Worm (Caenorhabditis elegans) whole organism, L4 larva: ENCODE measurements around the gene Y38F2AR.10.
A peak's percentile ranks its signal among the peaks of the same experiment; 100 is the strongest.

Experiments used
- F26F4.8 ChIP-seq: fragments of 200-800 bp; sonication (Bioruptor generic); conservative IDR thresholded peaks from 2 replicates; pipeline ENCODE4 v1.3.6; 2022; ENCODE audit warnings: missing genetic modification characterization, missing compliant biosample characterization
- F37D6.2 ChIP-seq: sonication (generic microtip); optimal IDR thresholded peaks from 2 replicates; lab custom pipeline; 2016; ENCODE audit warnings: mild to moderate bottlenecking, missing genetic modification characterization, missing compliant biosample characterization
- F49E8.2 ChIP-seq: sonication (generic microtip); optimal IDR thresholded peaks from 2 replicates; lab custom pipeline; 2016; ENCODE audit warnings: missing compliant biosample characterization, mild to moderate bottlenecking, missing genetic modification characterization, borderline replicate concordance
- T26A8.4 ChIP-seq: fragments of 200-800 bp; sonication (Bioruptor generic); IDR thresholded peaks from 2 replicates; pipeline ENCODE4 v1.3.6; 2022; ENCODE audit warnings: missing genetic modification characterization, missing compliant biosample characterization
- ZK337.2 ChIP-seq: fragments of 200-800 bp; sonication (Bioruptor generic); IDR thresholded peaks from 2 replicates; pipeline ENCODE4 v1.3.6; 2022; ENCODE audit warnings: missing genetic modification reagents, missing genetic modification characterization, missing compliant biosample characterization
- aha-1 ChIP-seq: fragments of 150-350 bp; peaks from one replicate; lab custom pipeline; 2014; ENCODE audit warnings: missing biosample characterization, missing genetic modification characterization
- aly-2 ChIP-seq: sonication (generic microtip); optimal IDR thresholded peaks from 2 replicates; lab custom pipeline; 2018; ENCODE audit warnings: missing biosample characterization, missing genetic modification characterization
- arid-1 ChIP-seq: fragments of 200-800 bp; sonication (Bioruptor generic); conservative IDR thresholded peaks from 2 replicates; pipeline ENCODE4 v1.3.6; 2022; ENCODE audit warnings: missing genetic modification reagents, missing genetic modification characterization, missing compliant biosample characterization
- ceh-28 ChIP-seq: fragments of 150-350 bp; optimal IDR thresholded peaks from 2 replicates; lab custom pipeline; 2014; ENCODE audit warnings: missing biosample characterization, missing genetic modification reagents, missing genetic modification characterization
- ceh-82 ChIP-seq: sonication (generic microtip); optimal IDR thresholded peaks from 2 replicates; lab custom pipeline; 2017; ENCODE audit warnings: missing biosample characterization, missing genetic modification characterization
- ces-1 ChIP-seq: fragments of 150-350 bp; sonication (generic microtip); optimal IDR thresholded peaks from 4 replicates; lab custom pipeline; 2014; ENCODE audit warnings: missing biosample characterization, missing genetic modification reagents, missing genetic modification characterization
- daf-16 ChIP-seq, 3 experiments: sonication (generic microtip); optimal IDR thresholded peaks; 2 replicates each; lab custom pipeline; 2016 to 2017; ENCODE audit warnings: missing genetic modification characterization in 3 of 3, missing genetic modification reagents in 3 of 3, mild to moderate bottlenecking in 2 of 3, missing compliant biosample characterization in 2 of 3, missing biosample characterization in 1 of 3, moderate library complexity in 1 of 3
- daf-8 ChIP-seq: fragments of 200-800 bp; sonication (Bioruptor generic); IDR thresholded peaks from 2 replicates; pipeline ENCODE4 v1.3.6; 2022; ENCODE audit warnings: missing genetic modification characterization, missing compliant biosample characterization
- dmd-6 ChIP-seq: fragments of 200-800 bp; sonication (Bioruptor generic); IDR thresholded peaks from 2 replicates; pipeline ENCODE4 v1.3.6; 2022; ENCODE audit warnings: missing genetic modification reagents, missing genetic modification characterization, missing compliant biosample characterization
- dve-1 ChIP-seq: sonication (generic microtip); optimal IDR thresholded peaks from 2 replicates; lab custom pipeline; 2017; ENCODE audit warnings: antibody characterized with exemption, mild to moderate bottlenecking, missing genetic modification characterization, missing compliant biosample characterization; ENCODE audit not compliant: insufficient read depth
- fkh-10 ChIP-seq: fragments of 150-350 bp; optimal IDR thresholded peaks from 2 replicates; lab custom pipeline; 2014; ENCODE audit warnings: missing biosample characterization, missing genetic modification reagents, missing genetic modification characterization
- hif-1 ChIP-seq, 2 experiments: sonication (generic microtip); optimal IDR thresholded peaks; 2 replicates each; lab custom pipeline; 2016 to 2017; ENCODE audit warnings: missing compliant biosample characterization in 2 of 2, missing genetic modification characterization in 2 of 2, missing genetic modification reagents in 2 of 2, missing genotype in 2 of 2, mild to moderate bottlenecking in 1 of 2
- hlh-11 ChIP-seq: fragments of 200-800 bp; sonication (Bioruptor generic); optimal IDR thresholded peaks from 2 replicates; lab custom pipeline; 2018; ENCODE audit warnings: mild to moderate bottlenecking, missing genetic modification characterization, missing compliant biosample characterization
- hlh-30 ChIP-seq: sonication (generic microtip); optimal IDR thresholded peaks from 2 replicates; lab custom pipeline; 2017; ENCODE audit warnings: antibody characterized with exemption, mild to moderate bottlenecking, missing genetic modification characterization, missing compliant biosample characterization; ENCODE audit not compliant: insufficient read depth
- hmg-1.1 ChIP-seq: fragments of 200-800 bp; sonication (Bioruptor generic); IDR thresholded peaks from 2 replicates; pipeline ENCODE4 v1.3.6; 2022; ENCODE audit warnings: missing genetic modification reagents, missing genetic modification characterization, missing compliant biosample characterization
- lin-1 ChIP-seq: fragments of 200-800 bp; sonication (Bioruptor generic); IDR thresholded peaks from 2 replicates; pipeline ENCODE4 v1.3.6; 2022; ENCODE audit warnings: missing genetic modification reagents, missing genetic modification characterization, missing compliant biosample characterization
- lsy-2 ChIP-seq, 2 experiments: fragments of 150-350 bp in 1 of 2; sonication (generic microtip) in 1 of 2; optimal IDR thresholded peaks; 2 replicates each; lab custom pipeline; 2014 to 2017; ENCODE audit warnings: missing biosample characterization in 2 of 2, missing genetic modification characterization in 2 of 2
- madf-9 ChIP-seq: fragments of 200-800 bp; sonication (Bioruptor generic); conservative IDR thresholded peaks from 2 replicates; pipeline ENCODE4 v1.3.6; 2022; ENCODE audit warnings: missing genetic modification reagents, missing genetic modification characterization, missing compliant biosample characterization
- mdl-1 ChIP-seq, 2 experiments: fragments of 150-350 bp in 1 of 2; sonication (generic microtip) in 1 of 2; optimal IDR thresholded peaks; 2 replicates each; lab custom pipeline; 2014 to 2017; ENCODE audit warnings: missing biosample characterization in 2 of 2, missing genetic modification characterization in 2 of 2
- mxl-3 ChIP-seq: fragments of 200-800 bp; sonication (Bioruptor generic); optimal IDR thresholded peaks from 2 replicates; lab custom pipeline; 2018; ENCODE audit warnings: mild to moderate bottlenecking, missing genetic modification characterization, missing compliant biosample characterization
- nhr-10 ChIP-seq: fragments of 150-350 bp; optimal IDR thresholded peaks from 2 replicates; lab custom pipeline; 2014; ENCODE audit warnings: missing biosample characterization, missing genetic modification characterization
- nhr-102 ChIP-seq: sonication (generic microtip); optimal IDR thresholded peaks from 2 replicates; lab custom pipeline; 2016; ENCODE audit warnings: mild to moderate bottlenecking, missing genetic modification characterization, moderate library complexity, missing compliant biosample characterization
- nhr-28 ChIP-seq: fragments of 150-350 bp; optimal IDR thresholded peaks from 2 replicates; lab custom pipeline; 2014; ENCODE audit warnings: missing biosample characterization, missing genetic modification characterization
- nhr-42 ChIP-seq: fragments of 200-800 bp; sonication (Bioruptor generic); IDR thresholded peaks from 2 replicates; pipeline ENCODE4 v1.3.6; 2022; ENCODE audit warnings: missing genetic modification characterization, missing compliant biosample characterization
- nhr-6 ChIP-seq: fragments of 150-350 bp; optimal IDR thresholded peaks from 2 replicates; lab custom pipeline; 2014; ENCODE audit warnings: missing biosample characterization, missing genetic modification characterization
- sdz-12 ChIP-seq: fragments of 200-800 bp; sonication (Bioruptor generic); optimal IDR thresholded peaks from 2 replicates; lab custom pipeline; 2018; ENCODE audit warnings: mild to moderate bottlenecking, missing genetic modification characterization, missing compliant biosample characterization
- set-16 ChIP-seq: fragments of 200-800 bp; sonication (Bioruptor generic); IDR thresholded peaks from 2 replicates; pipeline ENCODE4 v1.3.6; 2022; ENCODE audit warnings: missing genetic modification reagents, missing genetic modification characterization, missing compliant biosample characterization
- snpc-4 ChIP-seq: fragments of 150-350 bp; optimal IDR thresholded peaks from 2 replicates; lab custom pipeline; 2014; ENCODE audit warnings: missing biosample characterization, missing genetic modification characterization
- spr-3 ChIP-seq: fragments of 200-800 bp; sonication (Bioruptor generic); optimal IDR thresholded peaks from 2 replicates; lab custom pipeline; 2018; ENCODE audit warnings: mild to moderate bottlenecking, missing genetic modification characterization, missing compliant biosample characterization
- unc-130 ChIP-seq: sonication (generic microtip); optimal IDR thresholded peaks from 2 replicates; lab custom pipeline; 2016; ENCODE audit warnings: missing genetic modification reagents, missing genetic modification characterization, missing compliant biosample characterization
- unc-62 ChIP-seq, 3 experiments: fragments of 150-350 bp in 1 of 3; sonication (generic microtip); optimal IDR thresholded peaks in 2 of 3; peaks in 1 of 3; 1 replicate in 1 of 3; 2 replicates in 2 of 3; lab custom pipeline; 2014 to 2017; ENCODE audit warnings: missing biosample characterization in 3 of 3, missing genetic modification characterization in 3 of 3, missing genetic modification reagents in 3 of 3, missing genotype in 1 of 3
- zip-11 ChIP-seq: fragments of 200-800 bp; sonication (Bioruptor generic); IDR thresholded peaks from 2 replicates; pipeline ENCODE4 v1.3.6; 2022; ENCODE audit warnings: missing genetic modification characterization, missing compliant biosample characterization
- ztf-11 ChIP-seq: fragments of 150-350 bp; optimal IDR thresholded peaks from 2 replicates; lab custom pipeline; 2014; ENCODE audit warnings: missing biosample characterization, missing genetic modification characterization
- ztf-7 ChIP-seq: fragments of 150-350 bp; optimal IDR thresholded peaks from 2 replicates; lab custom pipeline; 2014; ENCODE audit warnings: missing biosample characterization, missing genetic modification characterization

Y38F2AR.10 gene

ce11 chrIV:2399420-2399819 is at the start of gene Y38F2AR.10:
TSS of gene Y38F2AR.10 (minus strand) at chrIV:2399520.
- TF ChIP-seq ceh-28 (tag; lab: Kevin White, UChicago) (peak; percentile 43), nhr-6 (tag; lab: Kevin White, UChicago) (no peak)

- TF ChIP-seq set-16 (GFP tag; lab: Robert Waterston, UW) (peak; percentile 68), lin-1 (GFP tag; lab: Robert Waterston, UW) (no peak), aly-2 (no peak), F37D6.2 (tag; lab: Kevin White, UChicago) (no peak), mdl-1 (tag; optimal IDR thresholded peaks at IDR 0.05; lab: Kevin White, UChicago) (no peak)
Observed at ce11 chrIV:2434366-2434765, 35.0 kb upstream of the Y38F2AR.10 start.

- TF ChIP-seq hmg-1.1 (no peak), sdz-12 (no peak), ZK337.2 (no peak), lsy-2 (tag; optimal IDR thresholded peaks at IDR 0.05; lab: Kevin White, UChicago) (no peak), T26A8.4 (GFP tag; lab: Robert Waterston, UW) (no peak), ces-1 (GFP tag; lab: Kevin White, UChicago) (no peak), unc-130 (GFP tag; lab: Kevin White, UChicago) (no peak)
Observed at ce11 chrIV:2432693-2433092, 33.4 kb upstream of the Y38F2AR.10 start, which contains the start of gene C45G7.4. TSS of gene C45G7.4 (plus strand) at chrIV:2432993.

- TF ChIP-seq nhr-42, result no peak
- TF ChIP-seq aha-1 (tag; lab: Kevin White, UChicago), result peak; percentile 76
- TF ChIP-seq unc-62 (GFP tag; optimal IDR thresholded peaks at IDR 0.05 in 1 of 2; lab: Kevin White, UChicago), result peak in 1 of 2 experiments; percentile 43
- TF ChIP-seq unc-62 (tag; optimal IDR thresholded peaks at IDR 0.05; lab: Kevin White, UChicago), result no peak
Observed at ce11 chrIV:2416738-2417137, 17.4 kb upstream of the Y38F2AR.10 start.

ce11 chrIV:2412370-2412962 is 13.1 kb upstream of the Y38F2AR.10 start, which contains the start of gene Y38F2AR.12:
TSS of gene Y38F2AR.12 (minus strand) at chrIV:2412420.
- no peak for TF ChIP-seq zip-11 (GFP tag; lab: Robert Waterston, UW)
- TF ChIP-seq fkh-10 (GFP tag; lab: Kevin White, UChicago), result no peak
- peak; percentile 45 for TF ChIP-seq hlh-11 (tag; lab: Kevin White, UChicago)
- TF ChIP-seq nhr-102 (tag; lab: Kevin White, UChicago), result no peak
- TF ChIP-seq hlh-30 (tag; lab: Kevin White, UChicago), result peak; percentile 85
- no peak for TF ChIP-seq snpc-4 (tag; lab: Kevin White, UChicago)
- no peak for TF ChIP-seq nhr-10 (tag; lab: Kevin White, UChicago)
- TF ChIP-seq daf-16 (GFP tag; optimal IDR thresholded peaks at IDR 0.05; lab: Kevin White, UChicago), result no peak
- peak; percentile 53 for TF ChIP-seq daf-16 (tag; optimal IDR thresholded peaks at IDR 0.05; lab: Kevin White, UChicago)
- TF ChIP-seq T26A8.4 (GFP tag; lab: Robert Waterston, UW), result no peak
- TF ChIP-seq dve-1 (tag; lab: Kevin White, UChicago), result peak; percentile 54
- no peak for TF ChIP-seq arid-1 (GFP tag; lab: Robert Waterston, UW)
- TF ChIP-seq nhr-28 (tag; lab: Kevin White, UChicago), result peak; percentile 19
- peak in 1 of 2 experiments; percentile 19 for TF ChIP-seq unc-62 (GFP tag; optimal IDR thresholded peaks at IDR 0.05 in 1 of 2; lab: Kevin White, UChicago)
- no peak for TF ChIP-seq unc-62 (tag; optimal IDR thresholded peaks at IDR 0.05; lab: Kevin White, UChicago)
- TF ChIP-seq dmd-6 (GFP tag; lab: Robert Waterston, UW), result peak; percentile 16; the same call in 1 of the 2 replicates

- peak; percentile 89 for TF ChIP-seq spr-3 (GFP tag; lab: Kevin White, UChicago)
- peak; percentile 72 for TF ChIP-seq fkh-10 (GFP tag; lab: Kevin White, UChicago)
- peak; percentile 87 for TF ChIP-seq madf-9 (GFP tag; lab: Robert Waterston, UW)
- no peak for TF ChIP-seq snpc-4 (tag; lab: Kevin White, UChicago)
- peak; percentile 24 for TF ChIP-seq ztf-7 (tag; lab: Kevin White, UChicago)
- no peak for TF ChIP-seq ceh-82 (tag; lab: Kevin White, UChicago)
- no peak for TF ChIP-seq F26F4.8 (GFP tag; lab: Robert Waterston, UW)
- TF ChIP-seq hif-1 (tag; optimal IDR thresholded peaks at IDR 0.05; lab: Kevin White, UChicago), result peak in 1 of 2 experiments; percentile 69
- TF ChIP-seq nhr-28 (tag; lab: Kevin White, UChicago), result peak; percentile 45
- TF ChIP-seq F37D6.2 (tag; lab: Kevin White, UChicago), result peak; percentile 69
- no peak for TF ChIP-seq daf-8 (GFP tag; lab: Robert Waterston, UW)
- peak; percentile 70 for TF ChIP-seq mxl-3 (GFP tag; lab: Kevin White, UChicago)
- no peak for TF ChIP-seq ztf-11
- TF ChIP-seq F49E8.2 (tag; lab: Kevin White, UChicago), result peak; percentile 44
- peak; percentile 79; the same call in 1 of the 2 replicates for TF ChIP-seq nhr-42
Observed at ce11 chrIV:2408437-2408836, 9.1 kb upstream of the Y38F2AR.10 start.
